Fruit fly (Drosophila melanogaster) whole organism, prepupa: ENCODE data around the gene CG14984.

ENCODE experiments used
- CG11902 ChIP-seq: fragments of 200-800 bp; sonication (Bioruptor generic); optimal IDR thresholded peaks from 3 replicates; lab custom pipeline; 2016; ENCODE audit warnings: missing biosample characterization, missing genetic modification characterization
- CG1621 ChIP-seq: fragments of 200-800 bp; sonication (Bioruptor generic); optimal IDR thresholded peaks from 3 replicates; lab custom pipeline; 2018; ENCODE audit warnings: missing biosample characterization, mild to moderate bottlenecking, missing genetic modification characterization
- CG3032 ChIP-seq: fragments of 200-800 bp; optimal IDR thresholded peaks from 2 replicates; lab custom pipeline; 2019; ENCODE audit warnings: missing biosample characterization, mild to moderate bottlenecking, missing genetic modification characterization, moderate library complexity
- CG31627 ChIP-seq: fragments of 200-800 bp; sonication (Bioruptor generic); optimal IDR thresholded peaks from 3 replicates; lab custom pipeline; 2016; ENCODE audit warnings: missing biosample characterization, missing genetic modification characterization
- CG6276 ChIP-seq: fragments of 200-800 bp; sonication (Bioruptor generic); optimal IDR thresholded peaks from 2 replicates; lab custom pipeline; 2017; ENCODE audit warnings: missing biosample characterization, mild to moderate bottlenecking, missing genetic modification characterization
- CG8632 ChIP-seq: fragments of 200-800 bp; sonication (Bioruptor generic); optimal IDR thresholded peaks from 3 replicates; lab custom pipeline; 2016; ENCODE audit warnings: missing biosample characterization, missing genetic modification characterization
- CG9139 ChIP-seq: fragments of 200-800 bp; sonication (Bioruptor generic); optimal IDR thresholded peaks from 3 replicates; lab custom pipeline; 2017; ENCODE audit warnings: missing biosample characterization, mild to moderate bottlenecking, missing genetic modification characterization
- Eip75B ChIP-seq: fragments of 200-800 bp; sonication (Bioruptor generic); optimal IDR thresholded peaks from 3 replicates; lab custom pipeline; 2016; ENCODE audit warnings: missing biosample characterization, missing genetic modification characterization
- Hr38 ChIP-seq: sonication (Bioruptor generic); optimal IDR thresholded peaks from 2 replicates; lab custom pipeline; 2016; ENCODE audit warnings: missing biosample characterization, missing genetic modification characterization
- Sox102F ChIP-seq: fragments of 200-800 bp; sonication (Bioruptor generic); optimal IDR thresholded peaks from 2 replicates; lab custom pipeline; 2016; ENCODE audit warnings: missing biosample characterization, mild to moderate bottlenecking, missing genetic modification characterization
- ss ChIP-seq, 2 experiments: fragments of 200-800 bp; sonication (Bioruptor generic); optimal IDR thresholded peaks; 2 replicates in 1 of 2; 3 replicates in 1 of 2; lab custom pipeline; 2017 to 2018; ENCODE audit warnings: mild to moderate bottlenecking in 2 of 2, missing biosample characterization in 2 of 2, missing genetic modification characterization in 2 of 2, moderate library complexity in 1 of 2
- topi ChIP-seq: fragments of 200-800 bp; sonication (Bioruptor generic); optimal IDR thresholded peaks from 3 replicates; lab custom pipeline; 2016; ENCODE audit warnings: missing biosample characterization, missing genetic modification characterization

DNA sequence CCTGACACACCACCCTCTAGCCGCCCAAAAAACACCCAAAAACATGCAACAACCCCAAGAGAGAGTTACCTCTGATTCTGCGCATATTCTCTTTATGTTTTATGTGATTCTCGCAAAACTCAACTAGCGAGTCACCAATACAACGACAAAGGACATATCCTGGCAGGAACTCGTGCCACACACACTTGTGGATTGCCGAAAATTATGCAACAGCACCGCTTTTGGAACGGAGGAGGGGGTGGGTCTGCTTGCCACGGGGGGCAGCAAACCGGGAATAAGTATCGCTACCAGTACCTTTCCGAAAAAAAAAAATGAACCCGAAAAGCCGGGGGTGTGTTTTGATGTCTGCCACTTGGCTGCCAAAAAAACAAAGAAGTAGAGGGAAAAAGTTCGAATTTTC lies 12.8 kb upstream of the CG14984 start:
- TF ChIP-seq topi (GFP tag; lab: Kevin White, UChicago) = no peak
- TF ChIP-seq CG11902 = no peak
- no peak for TF ChIP-seq CG31627 (GFP tag; lab: Kevin White, UChicago)
- no peak for TF ChIP-seq Hr38 (GFP tag; lab: Kevin White, UChicago)
- TF ChIP-seq CG8632 = no peak
- TF ChIP-seq CG3032 = no peak
- TF ChIP-seq ss (GFP tag; optimal IDR thresholded peaks at IDR 0.05; lab: Kevin White, UChicago) = no peak
- no peak for TF ChIP-seq Eip75B (GFP tag; lab: Kevin White, UChicago)
- TF ChIP-seq CG1621 (tag; lab: Kevin White, UChicago) = no peak
- no peak for TF ChIP-seq Sox102F (GFP tag; lab: Kevin White, UChicago)
- no peak for TF ChIP-seq CG9139
- TF ChIP-seq CG6276 (GFP tag; lab: Kevin White, UChicago) = no peak
